Fruit fly (Drosophila melanogaster): ENCODE measurements around the gene BBS8.

BBS8 gene

DNA sequence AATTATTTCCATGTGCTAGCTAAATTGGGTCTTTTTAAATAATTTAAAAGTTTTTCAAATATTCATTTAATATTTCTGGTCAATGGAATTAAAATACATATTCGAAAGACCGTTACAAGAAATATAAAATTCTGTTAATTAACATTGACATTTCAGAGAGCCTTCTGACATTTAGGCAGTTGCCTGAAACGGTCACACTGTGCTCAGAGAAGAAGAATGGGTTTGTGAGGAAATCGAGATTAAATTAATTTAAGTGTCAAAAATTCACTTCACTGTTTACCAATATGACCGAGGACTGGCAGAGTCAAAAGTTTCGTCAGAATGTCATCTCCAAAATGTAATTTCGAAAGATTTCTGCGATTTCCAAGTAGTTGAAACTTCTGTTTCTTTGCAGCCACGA, 50.2 kb downstream of the BBS8 start, which contains the start of gene MED15 (continued):
- no peak for TF ChIP-seq CG13775 (GFP tag; optimal IDR thresholded peaks at IDR 0.05)
- TF ChIP-seq cato (GFP tag; optimal IDR thresholded peaks at IDR 0.05; ENCODE audit: borderline replicate concordance), result no peak
- no peak for TF ChIP-seq CG1602 (GFP tag; optimal IDR thresholded peaks at IDR 0.05)
- no peak for TF ChIP-seq tll (GFP tag; optimal IDR thresholded peaks at IDR 0.05)
- TF ChIP-seq CG2889 (GFP tag; IDR thresholded peaks at IDR 0.05), result no peak
- TF ChIP-seq CG13894 (tag; optimal IDR thresholded peaks at IDR 0.05), result no peak
- TF ChIP-seq Dll (GFP tag; IDR thresholded peaks at IDR 0.05; ENCODE audit: partially characterized antibody), result no peak
- TF ChIP-seq exex (tag; optimal IDR thresholded peaks at IDR 0.05), result no peak
- TF ChIP-seq CG1647 (GFP tag; optimal IDR thresholded peaks at IDR 0.05), result no peak
- peak; percentile 2 for TF ChIP-seq trem (tag; optimal IDR thresholded peaks at IDR 0.05)
- TF ChIP-seq Dp (GFP tag; optimal IDR thresholded peaks at IDR 0.05), result peak; percentile 8
- TF ChIP-seq Oli (tag; optimal IDR thresholded peaks at IDR 0.05), result no peak
- TF ChIP-seq CG4617 (GFP tag; optimal IDR thresholded peaks at IDR 0.05; ENCODE audit: borderline replicate concordance), result peak; percentile 40
- TF ChIP-seq Atf-2 (GFP tag; optimal IDR thresholded peaks at IDR 0.05), result no peak
- TF ChIP-seq CG18262 (tag; optimal IDR thresholded peaks at IDR 0.05), result no peak
- TF ChIP-seq CG5953 (GFP tag; IDR thresholded peaks at IDR 0.05), result no peak
- TF ChIP-seq CG11093 (GFP tag; IDR thresholded peaks at IDR 0.05), result no peak
- no peak for TF ChIP-seq CG8924 (tag; optimal IDR thresholded peaks at IDR 0.05)
- peak; percentile 41 for TF ChIP-seq CG1603 (tag; optimal IDR thresholded peaks at IDR 0.05)
- no peak for TF ChIP-seq CG11085 (GFP tag; IDR thresholded peaks at IDR 0.05)
- TF ChIP-seq HLHmδ (GFP tag; optimal IDR thresholded peaks at IDR 0.05), result no peak
- TF ChIP-seq stwl (tag; optimal IDR thresholded peaks at IDR 0.05), result peak; percentile 55
- TF ChIP-seq ATbp (GFP tag; optimal IDR thresholded peaks at IDR 0.05), result no peak
- TF ChIP-seq CTCF (GFP tag; optimal IDR thresholded peaks at IDR 0.05), result no peak
- TF ChIP-seq CG6791 (GFP tag; IDR thresholded peaks at IDR 0.05; ENCODE audit: partially characterized antibody), result no peak
- no peak for TF ChIP-seq CG17328 (GFP tag; IDR thresholded peaks at IDR 0.05)
- TF ChIP-seq corto (GFP tag; optimal IDR thresholded peaks at IDR 0.05), result no peak
- TF ChIP-seq Adf1 (GFP tag; IDR thresholded peaks at IDR 0.05), result no peak
- peak; percentile 77 for TF ChIP-seq ewg (GFP tag; optimal IDR thresholded peaks at IDR 0.05)
- no peak for TF ChIP-seq Nf-YA (GFP tag; IDR thresholded peaks at IDR 0.05)
- TF ChIP-seq pfk (GFP tag; optimal IDR thresholded peaks at IDR 0.05), result no peak
- no peak for TF ChIP-seq dimm (GFP tag; IDR thresholded peaks at IDR 0.05)
- TF ChIP-seq CG9876 (GFP tag; optimal IDR thresholded peaks at IDR 0.05), result no peak
- TF ChIP-seq CG15601 (tag; optimal IDR thresholded peaks at IDR 0.05), result no peak
- TF ChIP-seq bowl (GFP tag; IDR thresholded peaks at IDR 0.05), result no peak
- TF ChIP-seq btn (GFP tag; optimal IDR thresholded peaks at IDR 0.05), result no peak
- TF ChIP-seq MESR4 (GFP tag; optimal IDR thresholded peaks at IDR 0.05), result peak; percentile 62
- TF ChIP-seq inv (GFP tag; IDR thresholded peaks at IDR 0.05; ENCODE audit: partially characterized antibody), result no peak
- peak; percentile 78 for TF ChIP-seq Myb (GFP tag; optimal IDR thresholded peaks at IDR 0.05)
- TF ChIP-seq grn (GFP tag; optimal IDR thresholded peaks at IDR 0.05), result no peak
- no peak for TF ChIP-seq Xbp1 (GFP tag; optimal IDR thresholded peaks at IDR 0.05)
- no peak for TF ChIP-seq Stat92E (GFP tag; optimal IDR thresholded peaks at IDR 0.05)
- TF ChIP-seq CG3995 (GFP tag; optimal IDR thresholded peaks at IDR 0.05), result peak; percentile 35
- no peak for TF ChIP-seq Trl (optimal IDR thresholded peaks at IDR 0.05)
- no peak for TF ChIP-seq Trl (GFP tag; optimal IDR thresholded peaks at IDR 0.05)
- no peak for TF ChIP-seq D19B (GFP tag; optimal IDR thresholded peaks at IDR 0.05)
- TF ChIP-seq CG9797 (GFP tag; optimal IDR thresholded peaks at IDR 0.05), result peak; percentile 44
- no peak for TF ChIP-seq CG16815 (GFP tag; optimal IDR thresholded peaks at IDR 0.05)
- TF ChIP-seq CG11504 (tag; optimal IDR thresholded peaks at IDR 0.05), result no peak
- no peak for TF ChIP-seq D19A (tag; optimal IDR thresholded peaks at IDR 0.05)
- no peak for TF ChIP-seq wdn (GFP tag; IDR thresholded peaks at IDR 0.05)
- no peak for TF ChIP-seq CG6689 (GFP tag; IDR thresholded peaks at IDR 0.05)
